Fruit fly (Drosophila melanogaster) whole organism, pupa: Measurements from ENCODE around the gene CG42300.

ENCODE experiments used
- CG10348 ChIP-seq: fragments of 200-800 bp; sonication (Bioruptor generic); IDR thresholded peaks from 2 replicates; pipeline ENCODE4 v1.3.6; 2022; ENCODE audit warnings: missing biosample characterization, missing genetic modification characterization
- CG12605 ChIP-seq: fragments of 200-800 bp; sonication (Bioruptor generic); IDR thresholded peaks from 2 replicates; pipeline ENCODE4 v1.3.6; 2022; ENCODE audit warnings: missing biosample characterization, missing genetic modification characterization
- CG13204 ChIP-seq: fragments of 200-800 bp; sonication (Bioruptor generic); optimal IDR thresholded peaks from 2 replicates; lab custom pipeline; 2018; ENCODE audit warnings: missing biosample characterization, mild to moderate bottlenecking, missing genetic modification characterization, moderate library complexity
- CG15710 ChIP-seq: fragments of 200-800 bp; sonication (Bioruptor generic); optimal IDR thresholded peaks from 2 replicates; lab custom pipeline; 2018; ENCODE audit warnings: missing biosample characterization, mild to moderate bottlenecking, missing genetic modification characterization, moderate library complexity
- CG17806 ChIP-seq: fragments of 200-800 bp; sonication (Bioruptor generic); optimal IDR thresholded peaks from 2 replicates; lab custom pipeline; 2018; ENCODE audit warnings: missing biosample characterization, mild to moderate bottlenecking, missing genetic modification characterization, moderate library complexity
- CG32121 ChIP-seq: fragments of 200-800 bp; sonication (Bioruptor generic); IDR thresholded peaks from 2 replicates; pipeline ENCODE4 v1.3.6; 2022; ENCODE audit warnings: missing biosample characterization, missing genetic modification characterization
- CG4496 ChIP-seq: fragments of 200-800 bp; sonication (Bioruptor generic); IDR thresholded peaks from 3 replicates; pipeline ENCODE4 v1.3.6; 2022; ENCODE audit warnings: missing biosample characterization, missing genetic modification characterization
- CG8159 ChIP-seq: fragments of 200-800 bp; sonication (Bioruptor generic); optimal IDR thresholded peaks from 3 replicates; lab custom pipeline; 2018; ENCODE audit warnings: missing biosample characterization, mild to moderate bottlenecking, missing genetic modification characterization, moderate library complexity
- D1 ChIP-seq: fragments of 200-800 bp; sonication (Bioruptor generic); optimal IDR thresholded peaks from 2 replicates; lab custom pipeline; 2018; ENCODE audit warnings: missing biosample characterization, mild to moderate bottlenecking, missing genetic modification characterization, moderate library complexity
- EcR ChIP-seq: fragments of 200-800 bp; sonication (Bioruptor generic); optimal IDR thresholded peaks from 3 replicates; lab custom pipeline; 2019; ENCODE audit warnings: missing biosample characterization, missing genetic modification characterization, mild to moderate bottlenecking, moderate library complexity, missing genetic modification reagents
- Ets98B ChIP-seq: fragments of 200-800 bp; sonication (Bioruptor generic); IDR thresholded peaks from 2 replicates; pipeline ENCODE4 v1.3.6; 2022; ENCODE audit warnings: missing biosample characterization, missing genetic modification characterization
- Pif1B ChIP-seq: fragments of 200-800 bp; sonication (Bioruptor generic); optimal IDR thresholded peaks from 3 replicates; lab custom pipeline; 2016; ENCODE audit warnings: missing biosample characterization, missing genetic modification characterization
- Snoo ChIP-seq: fragments of 200-800 bp; sonication (Bioruptor generic); optimal IDR thresholded peaks from 3 replicates; lab custom pipeline; 2017; ENCODE audit warnings: missing biosample characterization, mild to moderate bottlenecking, missing genetic modification characterization, inconsistent platforms
- fd96Ca ChIP-seq: fragments of 200-800 bp; sonication (Bioruptor generic); IDR thresholded peaks from 3 replicates; pipeline ENCODE4 v1.3.6; 2022; ENCODE audit warnings: missing biosample characterization, missing genetic modification characterization

- TF ChIP-seq EcR (GFP tag; lab: Kevin White, UChicago), result no peak
- no peak for TF ChIP-seq CG13204 (GFP tag; lab: Kevin White, UChicago)
- no peak for TF ChIP-seq fd96Ca (GFP tag; lab: Robert Waterston, UW)
- no peak for TF ChIP-seq D1
- no peak for TF ChIP-seq CG10348 (GFP tag; lab: Robert Waterston, UW)
- no peak for TF ChIP-seq CG4496 (GFP tag; lab: Robert Waterston, UW)
- no peak for TF ChIP-seq CG15710 (tag; lab: Kevin White, UChicago)
- TF ChIP-seq CG32121, result no peak
- no peak for TF ChIP-seq CG17806 (tag; lab: Kevin White, UChicago)
- no peak for TF ChIP-seq CG12605 (GFP tag; lab: Robert Waterston, UW)
- no peak for TF ChIP-seq Ets98B (GFP tag; lab: Robert Waterston, UW)
- no peak for TF ChIP-seq CG8159
- no peak for TF ChIP-seq Pif1B (GFP tag; lab: Kevin White, UChicago)
- no peak for TF ChIP-seq Snoo (tag; lab: Kevin White, UChicago)
Observed at dm6 chrX:15555945-15556344, at the start of gene CG42300.
